Fruit fly (Drosophila melanogaster) whole organism: ENCODE measurements around the gene Zip88E.

Source experiments
- Dll ChIP-seq: fragments of >200 bp; optimal IDR thresholded peaks from 2 replicates; lab custom pipeline; 2017
- EcR ChIP-seq, 2 experiments: fragments of >200 bp; optimal IDR thresholded peaks; 2 replicates each; lab custom pipeline; 2017; ENCODE audit warnings: missing biosample characterization in 2 of 2, missing genetic modification characterization in 2 of 2, missing genetic modification reagents in 2 of 2
- usp ChIP-seq: fragments of >200 bp; optimal IDR thresholded peaks from 2 replicates; lab custom pipeline; 2017; ENCODE audit warnings: missing biosample characterization, missing genetic modification characterization, mixed read lengths

dm6 chr3R:15249735-15250134, 18.7 kb upstream of the Zip88E start, which contains the start of gene CG42404:
- no peak for TF ChIP-seq EcR (GFP tag; optimal IDR thresholded peaks at IDR 0.05; lab: Kevin White, UChicago)
- no peak for TF ChIP-seq Dll (lab: Kevin White, UChicago)
- no peak for TF ChIP-seq usp (GFP tag; lab: Kevin White, UChicago)
